Fruit fly (Drosophila melanogaster): Measurements from ENCODE around the gene porin.
A peak's percentile ranks its signal among the peaks of the same experiment; 100 is the strongest.

The porin gene

dm6 chr2L:10801951-10802780 lies 48.5 kb downstream of the porin start:
- TF ChIP-seq CrebA (GFP tag; optimal IDR thresholded peaks at IDR 0.05; ENCODE audit: borderline replicate concordance) (no peak), Rel (GFP tag; optimal IDR thresholded peaks at IDR 0.05) (no peak), Rel (tag; optimal IDR thresholded peaks at IDR 0.05) (peak; percentile 48), lola (GFP tag; optimal IDR thresholded peaks at IDR 0.05) (no peak)

- TF ChIP-seq ey (GFP tag; optimal IDR thresholded peaks at IDR 0.05): peak; percentile 2
- TF ChIP-seq Hr83 (GFP tag; optimal IDR thresholded peaks at IDR 0.05; ENCODE audit: poor library complexity, severe bottlenecking): peak; percentile 38
- TF ChIP-seq Vsx2 (GFP tag; optimal IDR thresholded peaks at IDR 0.05; ENCODE audit: partially characterized antibody): no peak
- no peak for TF ChIP-seq tai (GFP tag; optimal IDR thresholded peaks at IDR 0.05)
- no peak for TF ChIP-seq Rel (GFP tag; optimal IDR thresholded peaks at IDR 0.05)
- TF ChIP-seq Rel (tag; optimal IDR thresholded peaks at IDR 0.05): peak; percentile 13
- peak in 1 of 2 experiments; percentile 1 for TF ChIP-seq foxo (GFP tag; optimal IDR thresholded peaks at IDR 0.05)
- TF ChIP-seq pan (optimal IDR thresholded peaks at IDR 0.05): no peak
- TF ChIP-seq psq (GFP tag; optimal IDR thresholded peaks at IDR 0.05): peak; percentile 6
- TF ChIP-seq h (GFP tag; optimal IDR thresholded peaks at IDR 0.05): peak; percentile 38
- TF ChIP-seq Dif (GFP tag; optimal IDR thresholded peaks at IDR 0.05; ENCODE audit: partially characterized antibody): peak; percentile 68
- peak; percentile 17 for TF ChIP-seq fru (GFP tag; optimal IDR thresholded peaks at IDR 0.05)
- TF ChIP-seq dl (GFP tag; optimal IDR thresholded peaks at IDR 0.05; ENCODE audit: insufficient read depth in 1 of 2, partially characterized antibody in 2 of 2): no peak
- peak; percentile 95 for TF ChIP-seq Myc (optimal IDR thresholded peaks at IDR 0.05)
Observed at dm6 chr2L:10800877-10801719, 49.5 kb downstream of the porin start, which contains the start of gene CG31869. Gene CG31869 (minus strand): TSS chr2L:10801109.
